Fruit fly (Drosophila melanogaster): ENCODE results near the gene fit.

The fit gene

DNA sequence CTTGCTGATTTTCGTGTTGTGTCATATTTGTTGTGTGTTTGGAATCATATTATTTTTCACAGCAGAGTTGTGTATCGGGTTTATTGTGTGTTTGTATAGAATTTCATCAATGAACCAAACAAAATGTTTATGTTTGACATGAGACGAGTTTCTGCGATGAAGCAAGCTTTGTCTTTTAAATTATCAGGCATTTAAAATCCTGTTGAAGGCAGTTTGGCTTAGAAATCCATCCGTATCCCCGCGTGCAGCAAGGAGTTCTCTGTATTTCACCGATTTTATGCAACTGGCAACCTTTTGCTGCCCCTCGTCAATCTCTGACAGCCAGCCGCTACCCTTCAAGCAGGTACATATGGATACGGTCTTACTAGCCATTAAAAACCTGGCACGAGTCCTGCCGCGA, 16.4 kb downstream of the fit start, which contains the start of the genes CG6569 and Cby:
CG6569 (minus strand) TSS at position 101 of the 400 bp plus-strand sequence.
Cby (plus strand) TSS at position 185 of the 400 bp plus-strand sequence.
- no peak for TF ChIP-seq Myc (optimal IDR thresholded peaks at IDR 0.05)
- no peak for TF ChIP-seq h (optimal IDR thresholded peaks at IDR 0.05)
- no peak for TF ChIP-seq Sin3A (optimal IDR thresholded peaks at IDR 0.05)
- TF ChIP-seq insv (optimal IDR thresholded peaks at IDR 0.05) = no peak
- no peak for TF ChIP-seq ttk (optimal IDR thresholded peaks at IDR 0.05)
- TF ChIP-seq psq (optimal IDR thresholded peaks at IDR 0.05) = no peak

DNA sequence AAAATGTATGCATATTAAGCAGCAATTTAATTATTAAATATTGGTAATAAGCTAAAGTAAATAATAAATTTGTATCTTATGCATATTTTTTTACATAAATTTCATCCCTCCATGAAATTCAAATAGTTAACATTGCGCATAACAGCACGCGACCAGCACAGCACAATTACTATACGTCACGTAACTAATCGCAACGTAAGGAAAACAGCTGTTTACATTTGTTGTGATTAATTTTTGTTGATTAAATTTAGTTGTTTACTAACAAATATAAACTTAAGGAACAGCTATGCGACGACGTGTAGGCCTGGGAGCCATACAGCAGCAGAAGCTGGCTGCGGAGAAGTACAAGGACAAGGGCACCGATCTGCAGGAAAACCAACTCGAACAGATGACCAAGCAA, 19.3 kb downstream of the fit start, which contains the start of gene lsn:
lsn (plus strand) TSS at position 177 of the 400 bp plus-strand sequence.
- no peak for TF ChIP-seq psq (optimal IDR thresholded peaks at IDR 0.05)
- TF ChIP-seq insv (optimal IDR thresholded peaks at IDR 0.05) = no peak
- no peak for TF ChIP-seq h (optimal IDR thresholded peaks at IDR 0.05)
- no peak for TF ChIP-seq Myc (optimal IDR thresholded peaks at IDR 0.05)
- no peak for TF ChIP-seq Sin3A (optimal IDR thresholded peaks at IDR 0.05)
- no peak for TF ChIP-seq ttk (optimal IDR thresholded peaks at IDR 0.05)

DNA sequence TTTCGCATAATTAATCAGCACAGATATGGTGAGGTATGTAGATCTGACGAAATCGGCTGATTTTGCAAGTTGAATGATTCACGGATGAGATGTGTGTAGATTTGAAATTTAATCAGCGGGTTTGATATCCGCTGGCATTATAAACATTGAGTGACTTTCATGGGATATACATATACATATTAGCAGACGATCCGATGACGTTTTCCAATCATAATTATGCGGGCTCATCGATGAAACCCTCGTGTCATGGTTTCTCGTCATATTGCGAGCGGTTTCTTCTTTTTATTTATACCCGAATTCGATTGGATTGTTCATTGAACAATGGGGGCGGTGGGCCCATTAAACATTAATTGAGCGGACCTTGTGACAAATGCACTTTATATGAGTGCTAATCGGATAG, 19.8 kb downstream of the fit start:
- TF ChIP-seq insv (optimal IDR thresholded peaks at IDR 0.05) (no peak), h (optimal IDR thresholded peaks at IDR 0.05) (no peak), psq (optimal IDR thresholded peaks at IDR 0.05) (no peak), Myc (optimal IDR thresholded peaks at IDR 0.05) (no peak), Sin3A (optimal IDR thresholded peaks at IDR 0.05) (no peak)

DNA sequence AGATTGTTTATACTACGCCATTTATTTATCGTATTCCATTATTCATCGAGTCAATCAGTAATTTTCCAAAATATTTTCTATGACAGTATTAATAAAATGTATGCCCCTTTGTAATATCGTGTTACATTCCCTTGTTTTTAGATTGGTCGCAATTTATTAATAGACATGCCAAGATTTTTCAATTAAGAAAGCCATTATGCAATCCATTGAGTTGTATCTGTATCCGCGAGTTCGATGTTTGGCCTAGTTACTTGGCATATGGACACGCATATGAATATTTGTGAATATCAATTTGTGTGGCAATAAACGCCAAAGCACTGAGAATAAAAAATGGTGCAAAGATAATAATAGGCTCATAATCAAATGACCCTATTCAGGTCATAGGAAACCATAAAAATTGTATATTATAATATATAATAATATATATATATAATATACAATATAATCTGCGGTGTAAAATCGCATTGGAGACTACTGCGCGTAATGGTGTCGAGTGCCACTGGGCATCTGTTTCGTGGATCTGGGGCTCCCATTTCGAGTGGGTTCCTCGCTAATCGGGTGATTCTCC, 20.4 kb downstream of the fit start:
- TF ChIP-seq ttk (optimal IDR thresholded peaks at IDR 0.05) = no peak

DNA sequence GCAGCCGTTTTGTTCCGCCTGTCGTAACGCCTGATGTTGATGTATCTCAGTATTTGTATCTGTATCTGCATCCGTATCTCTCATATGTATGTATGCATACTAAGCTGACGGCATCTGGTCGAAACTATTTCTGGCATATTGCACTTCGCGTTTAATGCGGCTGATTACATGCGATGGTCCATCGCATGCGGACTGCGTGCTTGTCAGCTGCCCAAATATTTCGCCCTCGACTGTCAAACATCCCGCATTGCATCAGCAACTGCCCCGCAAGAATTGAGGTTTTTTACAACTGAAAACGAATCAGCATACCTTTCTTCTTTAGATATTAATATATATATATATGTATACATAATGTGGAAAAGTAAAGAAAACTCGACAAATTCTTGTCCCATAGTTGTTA, 21.4 kb downstream of the fit start:
- TF ChIP-seq Sin3A (optimal IDR thresholded peaks at IDR 0.05) = no peak
- TF ChIP-seq psq (optimal IDR thresholded peaks at IDR 0.05) = no peak
- no peak for TF ChIP-seq h (optimal IDR thresholded peaks at IDR 0.05)
- TF ChIP-seq Myc (optimal IDR thresholded peaks at IDR 0.05) = no peak
- no peak for TF ChIP-seq ttk (optimal IDR thresholded peaks at IDR 0.05)
- TF ChIP-seq insv (optimal IDR thresholded peaks at IDR 0.05) = no peak

DNA sequence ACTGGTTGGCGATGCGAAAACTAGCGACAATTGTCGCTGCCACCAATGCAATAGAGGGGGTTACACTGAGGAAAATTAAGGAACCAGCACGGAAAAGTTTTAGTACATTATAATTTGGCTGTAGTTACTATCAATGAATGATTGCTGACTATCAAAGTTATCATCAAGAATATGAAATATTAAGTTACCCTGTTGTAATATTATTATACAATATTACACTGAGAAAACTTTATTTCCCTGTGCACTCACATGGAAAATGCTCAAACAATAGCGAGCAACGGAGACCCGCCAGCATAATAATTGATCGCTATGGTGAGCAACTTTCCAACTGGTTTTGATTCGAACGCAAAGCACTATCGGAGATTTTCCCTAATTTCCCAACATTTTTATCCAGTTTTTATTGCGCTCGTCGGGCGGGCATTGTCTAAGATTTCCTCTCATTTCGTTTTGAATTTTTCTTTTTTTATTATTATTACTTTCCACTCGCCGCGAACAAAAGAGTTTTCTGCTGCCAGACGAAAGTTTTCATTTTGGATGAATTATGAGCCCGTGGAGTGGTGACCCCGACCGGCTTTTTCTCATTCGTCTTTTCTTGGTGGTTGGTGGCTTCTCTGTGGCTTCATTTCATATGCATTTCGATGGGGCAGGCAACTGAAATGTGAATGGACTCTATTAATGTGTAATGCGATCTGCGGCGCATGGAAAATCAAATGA, 22.0 kb downstream of the fit start:
- TF ChIP-seq Sin3A (optimal IDR thresholded peaks at IDR 0.05) = no peak
- no peak for TF ChIP-seq Myc (optimal IDR thresholded peaks at IDR 0.05)
- no peak for TF ChIP-seq psq (optimal IDR thresholded peaks at IDR 0.05)
- TF ChIP-seq insv (optimal IDR thresholded peaks at IDR 0.05) = no peak
- no peak for TF ChIP-seq h (optimal IDR thresholded peaks at IDR 0.05)
- no peak for TF ChIP-seq ttk (optimal IDR thresholded peaks at IDR 0.05)

- TF ChIP-seq h (optimal IDR thresholded peaks at IDR 0.05) = no peak
- TF ChIP-seq insv (optimal IDR thresholded peaks at IDR 0.05) = no peak
- no peak for TF ChIP-seq Sin3A (optimal IDR thresholded peaks at IDR 0.05)
- no peak for TF ChIP-seq Myc (optimal IDR thresholded peaks at IDR 0.05)
- no peak for TF ChIP-seq ttk (optimal IDR thresholded peaks at IDR 0.05)
- no peak for TF ChIP-seq psq (optimal IDR thresholded peaks at IDR 0.05)
Observed at dm6 chr3R:21859509-21859908, 24.7 kb downstream of the fit start.

- TF ChIP-seq insv (optimal IDR thresholded peaks at IDR 0.05) (no peak), psq (optimal IDR thresholded peaks at IDR 0.05) (no peak), ttk (optimal IDR thresholded peaks at IDR 0.05) (no peak), Myc (optimal IDR thresholded peaks at IDR 0.05) (no peak), Sin3A (optimal IDR thresholded peaks at IDR 0.05) (no peak), h (optimal IDR thresholded peaks at IDR 0.05) (no peak)
Observed at dm6 chr3R:21858290-21858875, 25.9 kb downstream of the fit start.

DNA sequence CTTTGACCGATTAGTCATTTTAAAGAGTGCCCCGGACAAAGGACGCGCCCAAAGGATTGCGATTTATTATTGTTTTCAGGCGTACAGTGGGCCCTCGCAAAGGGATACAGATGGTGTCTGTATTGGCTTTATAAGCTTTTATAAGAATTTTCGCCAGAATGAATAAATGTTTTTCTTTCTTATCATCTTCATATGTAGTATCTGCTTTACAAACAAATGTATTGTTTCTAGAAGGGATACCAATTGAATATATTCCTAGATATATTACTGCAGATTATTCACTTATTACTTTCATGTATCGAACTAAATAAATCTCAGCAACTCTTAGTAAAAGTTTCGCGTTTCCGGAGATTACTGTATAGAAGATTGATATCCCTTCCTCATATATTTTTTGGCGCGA, 26.7 kb downstream of the fit start:
- TF ChIP-seq insv (optimal IDR thresholded peaks at IDR 0.05) = no peak
- TF ChIP-seq Sin3A (optimal IDR thresholded peaks at IDR 0.05) = no peak
- TF ChIP-seq ttk (optimal IDR thresholded peaks at IDR 0.05) = no peak

- no peak for TF ChIP-seq h (optimal IDR thresholded peaks at IDR 0.05)
- no peak for TF ChIP-seq insv (optimal IDR thresholded peaks at IDR 0.05)
- TF ChIP-seq Sin3A (optimal IDR thresholded peaks at IDR 0.05) = no peak
- no peak for TF ChIP-seq Myc (optimal IDR thresholded peaks at IDR 0.05)
- TF ChIP-seq psq (optimal IDR thresholded peaks at IDR 0.05) = no peak
- no peak for TF ChIP-seq ttk (optimal IDR thresholded peaks at IDR 0.05)
Observed at dm6 chr3R:21856873-21857243, 27.4 kb downstream of the fit start.

dm6 chr3R:21856098-21856872, 28.0 kb downstream of the fit start, which contains the start of gene glec:
TSS of gene glec (minus strand) at chr3R:21856266.
- TF ChIP-seq ttk (optimal IDR thresholded peaks at IDR 0.05) (no peak), psq (optimal IDR thresholded peaks at IDR 0.05) (no peak), Sin3A (optimal IDR thresholded peaks at IDR 0.05) (no peak), h (optimal IDR thresholded peaks at IDR 0.05) (no peak), insv (optimal IDR thresholded peaks at IDR 0.05) (no peak), Myc (optimal IDR thresholded peaks at IDR 0.05) (no peak)

dm6 chr3R:21855469-21855826, 28.8 kb downstream of the fit start:
- TF ChIP-seq psq (optimal IDR thresholded peaks at IDR 0.05) = no peak
- no peak for TF ChIP-seq h (optimal IDR thresholded peaks at IDR 0.05)
- TF ChIP-seq Myc (optimal IDR thresholded peaks at IDR 0.05) = no peak
- no peak for TF ChIP-seq Sin3A (optimal IDR thresholded peaks at IDR 0.05)
- TF ChIP-seq insv (optimal IDR thresholded peaks at IDR 0.05) = no peak
- TF ChIP-seq ttk (optimal IDR thresholded peaks at IDR 0.05) = no peak

Measured in Kc167 (cell line).